Worm (Caenorhabditis elegans) whole organism, L3 larva: ENCODE results near the gene C18A11.2.

ENCODE experiments used
- ceh-9 ChIP-seq: sonication (generic microtip); optimal IDR thresholded peaks from 2 replicates; lab custom pipeline; 2018; ENCODE audit warnings: missing biosample characterization, missing genetic modification characterization
- nfya-1 ChIP-seq: sonication (generic microtip); optimal IDR thresholded peaks from 2 replicates; lab custom pipeline; 2017; ENCODE audit warnings: missing genetic modification characterization, mild to moderate bottlenecking, missing compliant biosample characterization, antibody characterized with exemption, moderate library complexity; ENCODE audit not compliant: insufficient read depth
- nhr-28 ChIP-seq: fragments of 150-350 bp; optimal IDR thresholded peaks from 2 replicates; lab custom pipeline; 2014; ENCODE audit warnings: missing biosample characterization, missing genetic modification characterization
- unc-62 ChIP-seq: fragments of 150-350 bp; sonication (generic microtip); optimal IDR thresholded peaks from 4 replicates; lab custom pipeline; 2014; ENCODE audit warnings: missing biosample characterization, missing genetic modification reagents, missing genetic modification characterization
- ztf-11 ChIP-seq: fragments of 150-350 bp; optimal IDR thresholded peaks from 2 replicates; lab custom pipeline; 2014; ENCODE audit warnings: missing biosample characterization, missing genetic modification characterization

DNA sequence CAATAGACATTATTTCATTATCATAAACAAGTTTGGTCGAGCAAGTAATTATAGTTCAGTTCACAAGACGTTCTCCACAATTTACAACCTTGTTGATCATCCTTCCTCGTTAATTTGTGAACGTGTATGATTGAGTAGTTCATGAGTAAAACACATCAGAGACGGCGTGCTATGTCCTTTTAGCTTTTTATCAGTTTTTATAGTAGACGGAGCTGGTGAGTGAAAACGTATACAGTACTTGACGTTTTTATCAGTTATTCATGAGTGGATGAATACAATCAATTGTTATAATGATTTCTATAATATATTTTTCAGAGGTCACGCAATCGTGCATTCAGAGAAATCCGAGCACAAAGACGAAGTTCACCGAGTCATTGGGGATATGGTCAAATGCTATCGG lies 11.5 kb downstream of the C18A11.2 start:
- TF ChIP-seq unc-62 (GFP tag; lab: Kevin White, UChicago) (no peak), ztf-11 (tag; lab: Kevin White, UChicago) (no peak), ceh-9 (tag; lab: Kevin White, UChicago) (no peak), nfya-1 (tag; lab: Kevin White, UChicago) (no peak), nhr-28 (tag; lab: Kevin White, UChicago) (no peak)
